Fruit fly (Drosophila melanogaster): Measurements from ENCODE around the gene vanin-like.

vanin-like gene

DNA sequence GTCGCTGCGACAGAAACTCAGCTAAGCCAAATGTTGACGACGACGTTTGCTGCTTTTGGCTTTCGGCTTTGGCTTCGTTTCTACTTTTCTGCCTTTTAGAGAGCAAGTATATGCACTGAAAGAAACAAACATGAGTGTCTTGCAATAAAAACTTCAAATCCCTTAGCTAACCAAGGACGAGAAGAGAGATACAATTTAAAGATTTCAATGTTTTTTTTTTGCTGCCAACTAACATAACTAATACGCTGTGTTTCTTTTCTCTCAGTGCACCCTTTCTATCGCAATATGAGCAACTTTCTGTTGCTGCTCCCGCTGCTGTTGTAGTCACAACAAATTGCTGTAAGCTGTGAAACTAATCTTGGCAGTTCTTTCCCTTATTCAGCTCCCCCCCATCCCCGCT lies 22.9 kb downstream of the vanin-like start (continued):
- TF ChIP-seq Hr78 (GFP tag; optimal IDR thresholded peaks at IDR 0.05): no peak
- peak; percentile 2 for TF ChIP-seq CG4424 (GFP tag; optimal IDR thresholded peaks at IDR 0.05)
- peak; percentile 15 for TF ChIP-seq CG13775 (GFP tag; optimal IDR thresholded peaks at IDR 0.05)
- peak; percentile 57 for TF ChIP-seq CG10147 (GFP tag; optimal IDR thresholded peaks at IDR 0.05)
- TF ChIP-seq TFAM (GFP tag; optimal IDR thresholded peaks at IDR 0.05): no peak
- no peak for TF ChIP-seq CG8944 (GFP tag; optimal IDR thresholded peaks at IDR 0.05)
- TF ChIP-seq klu (GFP tag; IDR thresholded peaks at IDR 0.05): no peak
- TF ChIP-seq Bdp1 (GFP tag; optimal IDR thresholded peaks at IDR 0.05): no peak
- no peak for TF ChIP-seq CG18619 (GFP tag; optimal IDR thresholded peaks at IDR 0.05)
- TF ChIP-seq Doc3 (GFP tag; IDR thresholded peaks at IDR 0.05; ENCODE audit: partially characterized antibody): no peak
- peak; percentile 12 for TF ChIP-seq CG12391 (tag; optimal IDR thresholded peaks at IDR 0.05)
- no peak for TF ChIP-seq CG13123 (GFP tag; optimal IDR thresholded peaks at IDR 0.05)
- no peak for TF ChIP-seq tio (GFP tag; optimal IDR thresholded peaks at IDR 0.05)
- TF ChIP-seq CG8089 (GFP tag; optimal IDR thresholded peaks at IDR 0.05): no peak
- TF ChIP-seq psq (GFP tag; optimal IDR thresholded peaks at IDR 0.05): no peak
- TF ChIP-seq hbn (GFP tag; IDR thresholded peaks at IDR 0.05; ENCODE audit: partially characterized antibody): no peak
- 0 out of 3 replicates have a peak, but pooled peaks have one; percentile 66 for TF ChIP-seq ci (GFP tag; IDR thresholded peaks at IDR 0.05)
- 0 out of 3 replicates have a peak, but pooled peaks have one; percentile 71 for TF ChIP-seq CG11456 (GFP tag; IDR thresholded peaks at IDR 0.05)
- no peak for TF ChIP-seq Neu2 (GFP tag; optimal IDR thresholded peaks at IDR 0.05; ENCODE audit: borderline replicate concordance)
- no peak for TF ChIP-seq Lim3 (GFP tag; IDR thresholded peaks at IDR 0.05)
- no peak for TF ChIP-seq CG16779 (GFP tag; IDR thresholded peaks at IDR 0.05)
- TF ChIP-seq phol (tag; optimal IDR thresholded peaks at IDR 0.05): peak; percentile 39
- no peak for TF ChIP-seq CG17612 (GFP tag; IDR thresholded peaks at IDR 0.05)
- TF ChIP-seq CG16815 (GFP tag; optimal IDR thresholded peaks at IDR 0.05): no peak
- no peak for TF ChIP-seq Sry-δ (GFP tag; optimal IDR thresholded peaks at IDR 0.05)
- no peak for TF ChIP-seq Nf-YC (tag; optimal IDR thresholded peaks at IDR 0.05)
- TF ChIP-seq Opbp (GFP tag; IDR thresholded peaks at IDR 0.05; ENCODE audit: partially characterized antibody): no peak
- TF ChIP-seq CG6175 (GFP tag; IDR thresholded peaks at IDR 0.05): 0 out of 3 replicates have a peak, but pooled peaks have one; percentile 19
- peak; percentile 37; the same call in 1 of the 2 replicates for TF ChIP-seq CG3847 (GFP tag; IDR thresholded peaks at IDR 0.05)
- TF ChIP-seq CG31365 (tag; optimal IDR thresholded peaks at IDR 0.05): no peak
- TF ChIP-seq CkIIα-i1 (GFP tag; IDR thresholded peaks at IDR 0.05): no peak
- TF ChIP-seq grau (tag; optimal IDR thresholded peaks at IDR 0.05): no peak
- no peak for TF ChIP-seq CG7987 (GFP tag; optimal IDR thresholded peaks at IDR 0.05)
- no peak for TF ChIP-seq disco-r (GFP tag; optimal IDR thresholded peaks at IDR 0.05)
- 0 out of 2 replicates have a peak, but pooled peaks have one; percentile 10 for TF ChIP-seq E2f2 (GFP tag; IDR thresholded peaks at IDR 0.05)
- TF ChIP-seq CG10366 (GFP tag; IDR thresholded peaks at IDR 0.05): peak; percentile 28; the same call in 1 of the 2 replicates
- TF ChIP-seq cg (GFP tag; optimal IDR thresholded peaks at IDR 0.05): no peak
- TF ChIP-seq eve (GFP tag; optimal IDR thresholded peaks at IDR 0.05): peak in 1 of 2 experiments; percentile 9
- TF ChIP-seq CG15514 (GFP tag; optimal IDR thresholded peaks at IDR 0.05): no peak
- TF ChIP-seq cato (GFP tag; optimal IDR thresholded peaks at IDR 0.05; ENCODE audit: borderline replicate concordance): no peak
- TF ChIP-seq btn (GFP tag; optimal IDR thresholded peaks at IDR 0.05): no peak
- peak; percentile 2 for TF ChIP-seq fd3F (GFP tag; optimal IDR thresholded peaks at IDR 0.05)
- TF ChIP-seq Ptx1 (GFP tag; IDR thresholded peaks at IDR 0.05): peak; percentile 58; the same call in 1 of the 2 replicates
- peak; percentile 47 for TF ChIP-seq ind (GFP tag; optimal IDR thresholded peaks at IDR 0.05)
- no peak for TF ChIP-seq ash1 (GFP tag; optimal IDR thresholded peaks at IDR 0.05)
- TF ChIP-seq ems (GFP tag; optimal IDR thresholded peaks at IDR 0.05): no peak
- TF ChIP-seq toy (GFP tag; IDR thresholded peaks at IDR 0.05): no peak
- TF ChIP-seq stc (GFP tag; IDR thresholded peaks at IDR 0.05): no peak
- TF ChIP-seq abd-A (tag; optimal IDR thresholded peaks at IDR 0.05): no peak
- 0 out of 3 replicates have a peak, but pooled peaks have one; percentile 23 for TF ChIP-seq CG34422 (GFP tag; IDR thresholded peaks at IDR 0.05)
- TF ChIP-seq Side (GFP tag; optimal IDR thresholded peaks at IDR 0.05): peak; percentile 6
